Worm (Caenorhabditis elegans) whole organism, early embryonic: ENCODE results near the gene slc-9B.2.

Experiments used
- F13C5.2 ChIP-seq: sonication (generic microtip); optimal IDR thresholded peaks from 2 replicates; lab custom pipeline; 2017; ENCODE audit warnings: mild to moderate bottlenecking, missing genetic modification characterization, inconsistent platforms, missing compliant biosample characterization
- aly-1 ChIP-seq: sonication (generic microtip); optimal IDR thresholded peaks from 2 replicates; lab custom pipeline; 2016; ENCODE audit warnings: missing genetic modification characterization, missing compliant biosample characterization
- ama-1 ChIP-seq: fragments of 150-350 bp; optimal IDR thresholded peaks from 2 replicates; lab custom pipeline; 2014
- ceh-13 ChIP-seq: fragments of 200-800 bp; sonication (Bioruptor generic); optimal IDR thresholded peaks from 2 replicates; lab custom pipeline; 2018; ENCODE audit warnings: mild to moderate bottlenecking, missing genetic modification characterization, missing compliant biosample characterization
- ceh-36 ChIP-seq: sonication (generic microtip); optimal IDR thresholded peaks from 2 replicates; lab custom pipeline; 2016; ENCODE audit warnings: missing genetic modification characterization, inconsistent platforms, missing compliant biosample characterization
- ets-7 ChIP-seq: sonication (generic microtip); optimal IDR thresholded peaks from 2 replicates; lab custom pipeline; 2016; ENCODE audit warnings: missing genotype, missing genetic modification characterization, missing compliant biosample characterization
- flt-1 ChIP-seq: fragments of 200-800 bp; sonication (Bioruptor generic); IDR thresholded peaks from 2 replicates; pipeline ENCODE4 v1.3.6; 2022; ENCODE audit warnings: missing genetic modification characterization, missing compliant biosample characterization
- hmg-4 ChIP-seq: fragments of 200-800 bp; sonication (Bioruptor generic); optimal IDR thresholded peaks from 2 replicates; lab custom pipeline; 2018; ENCODE audit warnings: mild to moderate bottlenecking, missing genetic modification characterization, missing compliant biosample characterization
- hnd-1 ChIP-seq: sonication (generic microtip); optimal IDR thresholded peaks from 2 replicates; lab custom pipeline; 2016; ENCODE audit warnings: missing genetic modification characterization, missing compliant biosample characterization
- pes-1 ChIP-seq: fragments of 200-800 bp; sonication (Bioruptor generic); IDR thresholded peaks from 2 replicates; pipeline ENCODE4 v1.3.6; 2022; ENCODE audit warnings: missing genetic modification reagents, missing genetic modification characterization, missing compliant biosample characterization
- sea-1 ChIP-seq: fragments of 200-800 bp; sonication (Bioruptor generic); conservative IDR thresholded peaks from 2 replicates; pipeline ENCODE4 v1.3.6; 2022; ENCODE audit warnings: missing genetic modification characterization, missing compliant biosample characterization
- tra-4 ChIP-seq: sonication (generic microtip); optimal IDR thresholded peaks from 2 replicates; lab custom pipeline; 2017; ENCODE audit warnings: missing genetic modification characterization, missing compliant biosample characterization

DNA sequence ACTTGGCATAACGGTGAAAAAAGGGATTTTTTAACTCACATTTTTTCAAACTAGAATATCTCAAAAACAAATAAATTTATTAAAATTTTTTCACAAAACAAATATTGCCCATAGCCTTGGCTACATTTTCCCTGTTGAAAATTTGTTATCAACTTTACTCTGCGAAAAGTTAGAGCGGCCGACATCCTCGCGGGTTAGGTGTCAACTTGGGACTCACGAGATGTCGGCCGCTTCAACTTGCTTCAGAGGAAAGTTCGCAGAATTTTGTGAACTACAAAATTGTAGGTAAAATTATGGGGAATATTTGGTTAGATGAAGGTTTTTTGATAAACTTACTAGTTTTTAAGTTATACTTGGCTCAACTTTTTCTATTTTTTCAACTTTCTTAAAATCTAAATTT, 12.9 kb downstream of the slc-9B.2 start:
- no peak for TF ChIP-seq ama-1 (lab: Kevin White, UChicago)
- TF ChIP-seq hnd-1 (tag; lab: Kevin White, UChicago), result no peak
- no peak for TF ChIP-seq tra-4 (tag; lab: Kevin White, UChicago)
- no peak for TF ChIP-seq aly-1 (tag; lab: Kevin White, UChicago)
- no peak for TF ChIP-seq flt-1
- TF ChIP-seq ceh-13 (GFP tag; lab: Kevin White, UChicago), result no peak
- no peak for TF ChIP-seq sea-1 (GFP tag; lab: Robert Waterston, UW)
- TF ChIP-seq pes-1, result no peak
- no peak for TF ChIP-seq hmg-4 (GFP tag; lab: Kevin White, UChicago)
- no peak for TF ChIP-seq F13C5.2
- no peak for TF ChIP-seq ceh-36 (tag; lab: Kevin White, UChicago)
- TF ChIP-seq ets-7, result no peak
